Worm (Caenorhabditis elegans): ENCODE results near the gene W06G6.15.

DNA sequence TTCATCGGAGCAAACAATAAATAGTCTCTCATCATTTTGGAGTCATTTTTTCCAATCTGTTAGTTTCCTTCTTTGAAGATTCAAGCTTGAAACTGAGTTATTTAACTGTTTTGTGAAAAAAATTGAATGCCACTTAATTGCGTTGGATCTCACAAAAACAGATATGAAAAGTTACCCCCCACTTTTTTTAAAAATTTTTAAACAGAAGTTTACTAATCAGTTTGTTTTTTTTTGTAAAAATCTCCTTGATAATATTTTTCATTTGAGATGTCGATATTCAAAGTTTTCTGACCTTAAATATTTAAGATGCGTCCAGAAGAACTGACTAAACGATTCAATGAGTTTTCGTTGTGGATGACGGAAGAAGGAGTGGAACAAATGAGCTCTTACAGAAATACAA, 48.0 kb upstream of the W06G6.15 start, which contains the start of gene Y32B12C.1:
- TF ChIP-seq nhr-237 (tag; optimal IDR thresholded peaks at IDR 0.05) (no peak), pha-4 (GFP tag; IDR thresholded peaks at IDR 0.05) (no peak), pha-4 (tag; optimal IDR thresholded peaks at IDR 0.05) (no peak), nhr-42 (GFP tag; IDR thresholded peaks at IDR 0.05) (no peak), snpc-4 (tag; optimal IDR thresholded peaks at IDR 0.05) (no peak)

All from whole organism, L4 larva.